Fruit fly (Drosophila melanogaster): Measurements from ENCODE around the gene Cypl.
A peak's percentile ranks its signal among the peaks of the same experiment; 100 is the strongest.

The Cypl gene

DNA sequence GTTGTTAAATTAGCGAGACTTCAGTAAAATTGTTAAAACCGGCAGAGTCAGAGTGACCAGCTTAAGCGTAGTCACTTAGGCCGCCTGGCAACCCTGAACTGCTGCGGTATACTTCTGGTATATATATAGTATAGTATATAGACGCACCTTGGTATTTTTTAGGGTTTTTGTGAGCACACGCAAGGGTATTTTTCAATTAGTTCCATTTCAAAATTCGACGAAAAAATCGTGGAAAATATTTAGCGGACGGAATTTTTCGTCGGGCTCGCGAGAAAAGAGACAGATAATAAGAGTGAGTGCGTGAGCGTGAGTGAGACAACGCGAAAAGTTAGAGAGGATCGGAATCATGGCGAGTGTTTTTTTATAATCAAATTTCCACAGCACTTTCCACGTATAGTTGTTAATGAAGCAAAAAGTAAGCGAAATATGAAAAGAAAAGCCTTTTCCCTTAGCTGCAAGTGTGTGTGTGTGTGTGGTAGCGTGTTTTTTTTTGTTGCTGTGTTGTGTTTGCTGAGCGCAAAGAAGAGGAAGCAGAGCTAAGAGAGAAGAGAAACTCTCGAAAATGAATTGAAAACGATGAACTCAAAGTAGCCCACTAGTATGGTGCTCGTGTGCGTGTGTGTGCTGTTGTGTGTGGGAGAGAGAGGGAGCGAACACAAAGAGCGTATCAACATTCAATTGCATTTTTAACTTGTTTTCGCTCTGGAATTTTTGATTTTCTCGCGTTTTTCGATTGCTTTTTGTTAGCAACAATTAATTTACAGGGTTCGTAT is at the start of gene Cypl, which contains the start of gene Hipk:
Gene Cypl (minus strand): TSS at position 69 of the 773 bp plus-strand sequence.
Gene Hipk (plus strand): TSS at position 198 of the 773 bp plus-strand sequence.
- peak; percentile 62 for TF ChIP-seq CG17801 (GFP tag; optimal IDR thresholded peaks at IDR 0.05; ENCODE audit: partially characterized antibody)

DNA sequence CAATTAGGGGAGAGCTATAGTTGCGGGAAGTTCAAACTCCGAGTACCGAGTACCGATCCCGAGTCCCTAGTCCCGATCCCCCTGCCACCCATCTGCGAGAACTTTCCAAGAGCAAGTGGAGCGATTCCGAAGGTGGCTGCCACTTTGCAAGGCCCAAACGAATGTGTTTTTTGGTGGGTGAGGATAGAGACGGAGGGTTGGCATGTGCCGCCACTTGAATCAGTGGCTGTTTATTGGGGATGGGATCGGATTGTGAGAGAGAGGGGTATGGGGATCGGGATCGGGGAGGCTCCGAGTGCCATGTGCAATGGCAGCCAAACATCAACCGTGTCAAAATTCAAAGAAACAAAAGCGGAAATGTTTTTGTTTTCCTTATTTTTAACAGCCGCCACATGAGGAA is 49.5 kb upstream of the Cypl start:
- TF ChIP-seq CG17801 (GFP tag; optimal IDR thresholded peaks at IDR 0.05; ENCODE audit: partially characterized antibody), result no peak

DNA sequence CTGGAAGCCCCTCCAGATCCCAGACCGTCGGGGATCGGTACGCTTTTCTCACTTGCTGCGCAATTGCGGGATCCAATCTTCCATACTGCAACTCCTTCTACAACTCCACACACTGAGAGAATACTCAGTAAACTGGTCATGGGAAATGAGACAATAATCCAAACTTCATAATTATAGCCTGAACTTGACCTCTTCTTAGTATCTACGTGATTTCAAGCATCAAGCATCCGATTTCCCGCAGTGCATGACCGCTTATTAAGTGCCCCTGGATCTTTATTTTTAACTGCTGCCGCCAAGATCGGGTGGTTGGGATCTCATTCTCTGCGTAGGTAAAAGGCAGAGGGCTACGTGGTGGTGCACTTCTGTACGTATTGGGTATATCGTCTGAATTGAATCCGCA is 48.6 kb upstream of the Cypl start:
- no peak for TF ChIP-seq CG17801 (GFP tag; optimal IDR thresholded peaks at IDR 0.05; ENCODE audit: partially characterized antibody)

DNA sequence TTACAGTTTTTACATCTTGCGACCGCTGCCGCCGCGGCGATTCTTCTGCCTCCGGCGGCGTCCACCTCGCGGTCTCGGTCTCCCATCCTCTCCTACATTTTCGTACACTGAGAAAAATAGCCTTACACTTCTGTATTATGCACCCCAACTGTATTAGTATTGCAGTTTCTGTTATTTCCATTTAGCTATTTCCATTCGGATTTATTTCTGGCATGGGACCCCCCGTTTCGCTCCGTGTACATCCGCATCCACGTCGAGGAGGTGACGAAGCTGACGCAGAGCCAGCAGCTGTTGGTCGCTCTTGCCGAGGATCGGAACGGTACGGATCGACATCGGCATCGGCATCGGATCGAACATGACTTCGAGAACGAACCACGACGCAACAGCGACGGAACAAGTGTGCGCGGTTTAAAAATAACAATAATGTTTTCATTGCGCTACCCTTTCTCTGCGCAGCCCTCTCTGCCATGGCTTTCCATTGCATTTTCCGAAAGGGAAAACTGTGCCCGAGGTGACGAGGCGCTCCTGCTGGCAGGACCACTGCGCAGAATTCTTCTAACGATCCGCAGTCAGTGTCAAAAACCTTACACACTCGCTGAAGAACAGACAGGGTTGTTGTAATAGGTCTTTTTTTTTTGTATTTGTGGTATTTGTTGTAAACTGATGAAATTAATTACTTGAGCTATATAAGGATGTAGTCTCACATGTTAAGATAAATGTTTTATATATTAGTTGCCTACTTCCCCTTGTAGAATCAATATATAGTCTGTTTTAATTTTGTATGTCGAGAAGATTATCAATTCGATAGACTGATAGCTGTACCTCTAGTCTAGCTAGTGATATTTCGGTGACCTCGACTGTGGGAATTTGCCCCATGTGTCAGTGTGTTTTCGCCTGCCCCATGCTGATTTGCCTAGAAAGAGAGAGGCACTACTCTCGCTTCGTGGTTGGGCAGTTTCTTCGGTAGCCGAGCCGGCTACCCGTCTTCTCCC is 46.9 kb upstream of the Cypl start:
- TF ChIP-seq CG17801 (GFP tag; optimal IDR thresholded peaks at IDR 0.05; ENCODE audit: partially characterized antibody), result no peak

DNA sequence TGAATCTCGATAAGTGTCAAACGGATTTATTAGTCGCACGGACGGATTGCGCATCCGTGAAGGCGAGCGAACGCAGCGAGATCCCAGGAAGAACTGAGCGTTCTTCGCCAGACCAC is 46.3 kb upstream of the Cypl start, which contains the start of gene Kah:
Gene Kah (minus strand): TSS at position 101 of the 116 bp plus-strand sequence.
- TF ChIP-seq CG17801 (GFP tag; optimal IDR thresholded peaks at IDR 0.05; ENCODE audit: partially characterized antibody), result no peak

DNA sequence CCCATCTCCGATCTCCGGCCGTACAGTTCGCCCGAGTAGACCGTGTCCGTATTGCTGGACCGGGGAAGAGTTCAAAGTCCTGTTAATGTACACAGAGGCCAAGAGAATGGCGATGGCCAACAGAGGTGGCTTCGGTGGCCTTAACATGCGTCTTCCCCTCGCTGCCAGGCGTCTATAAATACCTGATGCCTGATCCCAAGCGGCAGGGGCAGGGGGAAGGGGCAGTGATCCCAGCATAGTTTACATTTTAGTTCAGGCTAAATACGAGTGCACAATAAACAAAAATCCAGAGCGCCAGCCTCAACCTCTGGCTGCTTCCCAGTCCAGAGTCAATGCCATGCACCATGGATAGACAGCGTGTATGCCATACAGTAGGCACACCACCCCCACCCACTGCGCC is 45.1 kb upstream of the Cypl start:
- TF ChIP-seq CG17801 (GFP tag; optimal IDR thresholded peaks at IDR 0.05; ENCODE audit: partially characterized antibody), result no peak

DNA sequence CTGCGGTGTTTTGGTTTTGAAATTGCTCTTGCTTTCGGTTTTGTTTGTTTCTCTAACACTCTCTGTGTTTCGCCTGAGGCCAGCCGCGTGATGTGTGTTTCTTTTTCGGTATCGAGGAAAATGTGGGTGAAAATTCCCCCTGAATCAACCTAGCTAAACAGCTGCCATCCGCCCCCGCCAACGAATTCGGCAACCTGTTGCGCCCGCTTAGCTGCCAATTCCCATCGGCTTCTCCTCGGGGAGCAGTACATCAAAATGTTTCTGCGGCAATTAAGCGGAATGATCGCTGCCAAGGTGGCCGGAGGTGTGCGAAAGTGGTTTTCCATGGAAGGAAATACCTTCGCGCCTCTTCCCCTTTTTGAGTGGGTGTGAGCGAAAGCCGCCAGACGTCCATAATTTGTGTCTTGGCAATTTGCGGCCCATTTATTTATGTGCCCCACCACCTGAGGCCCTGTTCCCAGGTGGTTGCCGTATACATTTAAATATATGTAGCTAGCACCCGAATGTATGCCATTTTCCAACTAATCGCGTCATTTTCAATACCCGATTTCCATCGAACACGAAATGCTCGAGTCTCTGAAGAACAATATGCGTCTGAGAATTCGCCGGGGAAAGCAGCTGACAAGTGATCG is 44.0 kb upstream of the Cypl start:
- TF ChIP-seq CG17801 (GFP tag; optimal IDR thresholded peaks at IDR 0.05; ENCODE audit: partially characterized antibody), result no peak

DNA sequence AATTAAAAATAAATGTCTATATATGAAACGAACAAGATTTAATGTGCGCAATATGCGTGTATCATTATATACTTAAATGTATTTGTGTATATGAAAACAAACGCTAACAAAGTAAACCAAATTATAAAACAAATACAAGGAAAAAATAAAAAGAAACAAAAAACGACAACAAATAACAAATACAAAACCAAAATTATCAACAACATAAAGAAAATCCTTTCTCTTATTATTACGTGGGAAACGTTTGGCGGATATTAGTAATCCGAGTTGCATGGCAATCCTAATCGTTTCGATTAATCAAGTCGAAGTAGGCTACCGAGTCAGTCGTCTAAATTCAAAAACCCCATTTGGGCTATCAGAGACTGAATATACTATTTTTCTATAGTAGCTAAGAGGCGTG is 38.3 kb upstream of the Cypl start, which contains the start of gene Ppm1:
Gene Ppm1 (plus strand): TSS at position 301 of the 400 bp plus-strand sequence.
- TF ChIP-seq CG17801 (GFP tag; optimal IDR thresholded peaks at IDR 0.05; ENCODE audit: partially characterized antibody), result no peak

DNA sequence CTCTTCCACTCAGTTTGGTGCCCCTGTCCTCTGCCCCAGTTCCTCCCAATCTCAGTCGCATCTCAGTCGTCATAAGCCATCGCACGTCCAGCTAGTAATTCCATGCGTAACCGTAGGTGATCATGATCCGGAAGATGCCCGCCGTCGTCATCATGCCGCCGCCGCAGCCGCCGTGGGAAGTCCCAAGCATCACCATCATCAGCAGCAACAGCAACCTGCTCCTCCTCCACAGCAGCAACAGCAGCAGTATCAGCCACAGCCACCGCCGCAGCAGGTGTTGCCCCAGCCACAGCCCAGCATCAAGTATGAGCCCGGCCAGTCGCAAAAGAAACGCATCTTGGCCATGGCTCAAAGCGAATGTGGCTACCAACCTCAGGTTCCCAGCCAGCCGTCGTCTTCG is 30.2 kb upstream of the Cypl start:
- no peak for TF ChIP-seq CG17801 (GFP tag; optimal IDR thresholded peaks at IDR 0.05; ENCODE audit: partially characterized antibody)

DNA sequence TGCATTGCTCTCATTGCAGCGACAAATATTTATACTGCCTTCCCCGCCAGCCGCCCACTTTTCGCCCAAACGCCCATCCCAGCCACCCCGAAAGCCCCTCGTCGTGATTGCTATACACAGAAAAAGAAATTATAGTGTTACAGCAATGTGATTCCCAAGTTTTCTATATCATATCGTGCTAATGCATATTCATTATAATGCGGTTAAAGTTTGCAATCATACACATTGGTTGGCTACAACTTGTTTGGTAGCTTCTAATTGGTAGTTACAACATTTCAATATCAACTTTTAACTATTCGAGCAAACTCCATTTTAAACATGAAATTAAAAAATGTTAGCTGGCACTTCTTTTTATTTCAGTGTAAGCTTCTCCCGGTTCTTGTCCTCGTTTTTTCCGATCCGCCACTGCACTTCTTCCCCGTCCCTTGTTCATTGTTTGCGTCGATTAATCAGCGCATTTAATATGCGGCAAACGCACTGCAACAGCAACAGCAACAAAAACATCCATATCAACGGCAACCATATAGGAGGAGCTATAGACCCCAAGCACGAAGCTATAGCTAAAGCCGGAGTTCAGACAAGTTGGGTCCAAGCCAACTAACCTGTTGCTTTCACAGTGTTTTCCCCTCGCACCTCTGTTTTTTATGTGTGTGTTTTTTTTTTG is 23.4 kb upstream of the Cypl start:
- TF ChIP-seq CG17801 (GFP tag; optimal IDR thresholded peaks at IDR 0.05; ENCODE audit: partially characterized antibody), result peak; percentile 1

DNA sequence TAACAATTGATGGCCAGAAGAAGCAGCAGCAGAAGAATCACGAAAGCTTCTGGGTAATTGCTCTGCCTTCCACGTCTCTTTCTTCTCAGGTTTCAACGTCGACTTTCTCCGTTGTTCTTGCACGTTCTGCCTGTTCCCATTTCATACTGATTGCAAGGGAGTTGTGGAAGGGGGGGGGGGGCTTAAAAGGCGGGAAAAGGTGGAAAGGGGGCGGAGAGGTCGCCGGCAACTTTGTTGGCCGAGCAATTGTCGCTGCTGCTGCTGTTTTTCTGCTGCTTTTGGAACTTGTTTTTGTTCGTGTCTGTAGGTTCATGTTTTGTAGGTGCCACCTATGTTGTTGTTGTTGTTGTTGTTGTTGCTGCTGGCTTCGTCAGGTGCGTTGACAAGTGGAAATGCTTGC is 22.8 kb upstream of the Cypl start:
- TF ChIP-seq CG17801 (GFP tag; optimal IDR thresholded peaks at IDR 0.05; ENCODE audit: partially characterized antibody), result no peak

DNA sequence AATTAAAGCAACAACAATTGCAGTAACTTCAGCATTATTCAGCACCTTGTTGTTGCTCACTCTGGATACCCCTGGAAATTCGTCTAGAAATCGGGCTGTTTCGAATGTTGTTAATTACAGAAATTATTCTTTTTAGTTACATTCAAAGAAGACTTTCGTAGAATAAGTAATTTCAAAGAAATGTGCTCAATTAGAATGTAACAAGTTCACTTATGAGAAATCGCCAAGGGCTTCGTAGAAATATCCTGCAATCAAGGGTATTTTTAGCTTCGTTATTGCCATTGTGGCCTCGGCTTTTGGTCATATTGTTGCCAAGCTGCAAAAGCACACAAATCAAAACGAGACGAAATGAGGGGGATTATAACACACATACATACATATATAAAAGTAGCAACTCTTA is 21.2 kb upstream of the Cypl start:
- peak; percentile 82 for TF ChIP-seq CG17801 (GFP tag; optimal IDR thresholded peaks at IDR 0.05; ENCODE audit: partially characterized antibody)

DNA sequence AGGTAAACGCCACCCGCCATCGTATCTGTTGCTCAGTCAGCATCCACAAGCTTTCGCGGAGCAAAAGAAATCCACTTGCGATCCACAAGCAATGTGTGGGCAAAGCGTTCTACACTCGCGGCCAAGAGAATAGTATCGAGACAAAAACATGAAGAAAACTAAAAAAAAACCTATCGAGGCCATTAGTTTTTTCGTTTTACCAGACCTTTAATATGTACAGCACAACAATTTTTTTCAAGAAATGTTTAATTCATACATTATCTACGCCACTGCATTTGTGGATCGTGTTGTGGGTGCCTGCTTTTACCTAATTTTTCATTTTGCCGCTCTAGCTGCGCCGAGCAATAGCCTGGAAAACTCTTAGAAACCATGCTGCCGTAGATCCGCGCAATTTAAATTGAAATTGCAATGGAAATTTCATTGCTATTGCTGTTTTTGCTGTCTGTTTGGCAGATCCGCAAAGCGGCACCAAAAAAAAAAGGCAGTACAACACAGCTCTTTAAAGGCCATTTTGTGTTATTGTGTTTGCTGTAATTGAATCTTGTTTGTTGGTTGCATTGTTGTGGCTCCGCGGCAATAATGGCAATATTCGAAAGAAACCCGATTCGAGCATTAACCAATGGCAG is 20.4 kb upstream of the Cypl start:
- TF ChIP-seq CG17801 (GFP tag; optimal IDR thresholded peaks at IDR 0.05; ENCODE audit: partially characterized antibody), result no peak

DNA sequence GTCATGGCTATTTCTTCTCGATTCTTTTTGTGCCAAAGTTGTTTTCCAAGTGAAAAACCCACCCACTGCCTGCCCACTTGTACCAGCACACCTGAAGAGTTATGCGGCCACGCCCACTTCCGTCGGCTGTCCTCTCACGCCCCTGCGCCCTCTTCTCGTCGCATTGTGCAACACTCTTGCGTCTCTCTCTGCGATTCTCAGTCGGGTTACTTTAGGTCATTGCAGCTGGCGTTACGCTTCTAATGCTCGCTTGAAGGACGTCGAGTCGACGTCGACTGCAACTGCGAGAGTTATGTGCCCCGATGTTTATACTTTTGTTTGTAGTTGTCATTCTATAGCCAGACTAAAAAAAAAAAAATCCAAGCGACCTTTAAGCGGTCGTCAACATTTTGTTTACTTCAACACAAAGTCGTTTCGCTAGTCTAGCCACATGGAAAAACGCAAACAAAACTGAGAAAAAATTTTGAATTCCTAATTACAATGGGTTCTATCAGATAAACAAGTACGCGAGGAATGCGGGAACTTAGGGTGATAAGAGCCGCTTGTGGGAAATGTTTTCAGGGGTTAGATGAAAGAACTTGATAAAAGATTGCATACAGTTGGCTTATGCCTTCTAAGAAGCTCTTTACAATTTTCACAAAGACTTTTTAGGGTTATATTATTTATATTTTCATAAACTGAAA is 19.2 kb upstream of the Cypl start:
- no peak for TF ChIP-seq CG17801 (GFP tag; optimal IDR thresholded peaks at IDR 0.05; ENCODE audit: partially characterized antibody)
